Fruit fly (Drosophila melanogaster) whole organism: ENCODE results near the gene CG18258.

Experiments
- CG8478 ChIP-seq: fragments of >200 bp; optimal IDR thresholded peaks from 2 replicates; lab custom pipeline; 2018; ENCODE audit warnings: inconsistent platforms
- Dll ChIP-seq: fragments of >200 bp; optimal IDR thresholded peaks from 2 replicates; lab custom pipeline; 2017
- EcR ChIP-seq, 2 experiments: fragments of >200 bp; optimal IDR thresholded peaks; 2 replicates each; lab custom pipeline; 2017; ENCODE audit warnings: missing biosample characterization in 2 of 2, missing genetic modification characterization in 2 of 2, missing genetic modification reagents in 2 of 2
- pan ChIP-seq: fragments of >200 bp; optimal IDR thresholded peaks from 2 replicates; lab custom pipeline; 2017
- psq ChIP-seq: fragments of >200 bp; optimal IDR thresholded peaks from 2 replicates; lab custom pipeline; 2017
- usp ChIP-seq: fragments of >200 bp; optimal IDR thresholded peaks from 2 replicates; lab custom pipeline; 2017; ENCODE audit warnings: missing biosample characterization, missing genetic modification characterization, mixed read lengths

DNA sequence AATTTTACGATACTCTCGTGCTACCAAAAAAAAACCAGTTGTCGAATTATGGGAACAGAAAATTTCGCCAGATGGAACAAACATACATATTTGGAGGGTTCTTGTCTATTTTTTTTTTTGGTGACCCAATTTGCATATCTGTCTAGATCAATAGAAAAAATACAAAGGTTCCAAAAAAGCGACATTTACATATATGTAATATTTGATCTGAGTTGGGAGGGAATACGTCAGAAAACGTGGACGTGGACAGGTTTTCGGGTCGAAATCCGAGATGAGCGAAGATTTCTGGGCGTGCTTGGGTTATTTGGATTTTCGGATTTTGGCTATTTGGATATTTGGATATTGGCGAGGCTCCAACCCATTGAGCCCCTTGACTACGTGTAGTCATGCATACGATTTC is 7.1 kb upstream of the CG18258 start:
- TF ChIP-seq usp (GFP tag; lab: Kevin White, UChicago) (no peak), CG8478 (no peak), psq (lab: Kevin White, UChicago) (no peak), pan (lab: Kevin White, UChicago) (no peak), EcR (GFP tag; optimal IDR thresholded peaks at IDR 0.05; lab: Kevin White, UChicago) (no peak), Dll (no peak)
